Worm (Caenorhabditis elegans): Measurements from ENCODE around the gene irld-8.

Gene irld-8

ce11 chrIV:8130131-8130611 is 14.6 kb downstream of the irld-8 start, which contains the start of the genes ndub-11 and moc-3:
ndub-11 (minus strand) TSS chrIV:8130231.
moc-3 (plus strand) TSS chrIV:8130561.
- TF ChIP-seq che-1 (tag; optimal IDR thresholded peaks at IDR 0.05) (no peak), tbx-2 (tag; optimal IDR thresholded peaks at IDR 0.05) (no peak), T23F11.4 (GFP tag; optimal IDR thresholded peaks at IDR 0.05) (no peak), tbx-7 (tag; optimal IDR thresholded peaks at IDR 0.05) (no peak), unc-55 (GFP tag; optimal IDR thresholded peaks at IDR 0.05) (no peak), ama-1 (optimal IDR thresholded peaks at IDR 0.05) (no peak), hlh-8 (tag; optimal IDR thresholded peaks at IDR 0.05) (no peak), ceh-30 (tag; optimal IDR thresholded peaks at IDR 0.05) (no peak), pag-3 (tag; optimal IDR thresholded peaks at IDR 0.05; ENCODE audit: borderline replicate concordance) (no peak), elt-2 (tag; optimal IDR thresholded peaks at IDR 0.05) (no peak), unc-42 (tag; optimal IDR thresholded peaks at IDR 0.05) (no peak), ceh-45 (GFP tag; IDR thresholded peaks at IDR 0.05) (no peak)

DNA sequence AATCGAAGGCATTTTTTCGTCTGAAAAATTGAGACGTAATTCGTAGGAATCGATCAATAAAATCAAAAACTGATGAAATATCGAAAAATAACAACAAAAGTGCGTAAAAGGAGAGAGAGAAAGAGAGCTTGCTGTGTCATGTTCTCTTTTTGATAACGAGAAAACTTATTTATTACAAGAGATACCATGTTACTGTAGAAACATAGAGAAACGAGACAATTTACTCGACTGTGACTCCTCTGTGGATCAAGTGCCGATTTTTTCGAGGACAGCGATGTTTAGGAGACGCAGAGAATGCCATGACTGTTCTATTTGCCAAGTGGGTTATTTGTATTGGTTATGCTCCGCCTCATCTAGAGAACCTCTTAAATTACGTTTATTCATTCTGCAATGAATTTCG is 18.0 kb downstream of the irld-8 start, which contains the start of gene sph-1:
sph-1 (minus strand) TSS at position 23 of the 400 bp plus-strand sequence.
- no peak for TF ChIP-seq unc-42 (tag; optimal IDR thresholded peaks at IDR 0.05)
- TF ChIP-seq F13H6.1 (tag; optimal IDR thresholded peaks at IDR 0.05), result no peak
- no peak for TF ChIP-seq fkh-6 (tag; optimal IDR thresholded peaks at IDR 0.05)
- TF ChIP-seq T23F11.4 (GFP tag; optimal IDR thresholded peaks at IDR 0.05), result no peak
- TF ChIP-seq pax-1 (tag; optimal IDR thresholded peaks at IDR 0.05), result peak; percentile 74
- TF ChIP-seq sox-4 (tag; optimal IDR thresholded peaks at IDR 0.05), result no peak
- TF ChIP-seq nhr-232 (tag; optimal IDR thresholded peaks at IDR 0.05), result no peak
- TF ChIP-seq lim-6 (tag; optimal IDR thresholded peaks at IDR 0.05), result no peak
- TF ChIP-seq pat-9 (tag; optimal IDR thresholded peaks at IDR 0.05), result no peak
- TF ChIP-seq ceh-24 (tag; optimal IDR thresholded peaks at IDR 0.05), result no peak
- no peak for TF ChIP-seq npax-4 (tag; optimal IDR thresholded peaks at IDR 0.05)
- peak; percentile 58 for TF ChIP-seq elt-2 (tag; optimal IDR thresholded peaks at IDR 0.05)
- TF ChIP-seq tbx-7 (tag; optimal IDR thresholded peaks at IDR 0.05), result no peak
- peak; percentile 31 for TF ChIP-seq dve-1 (tag; optimal IDR thresholded peaks at IDR 0.05)
- TF ChIP-seq pha-4 (tag; optimal IDR thresholded peaks at IDR 0.05), result no peak

DNA sequence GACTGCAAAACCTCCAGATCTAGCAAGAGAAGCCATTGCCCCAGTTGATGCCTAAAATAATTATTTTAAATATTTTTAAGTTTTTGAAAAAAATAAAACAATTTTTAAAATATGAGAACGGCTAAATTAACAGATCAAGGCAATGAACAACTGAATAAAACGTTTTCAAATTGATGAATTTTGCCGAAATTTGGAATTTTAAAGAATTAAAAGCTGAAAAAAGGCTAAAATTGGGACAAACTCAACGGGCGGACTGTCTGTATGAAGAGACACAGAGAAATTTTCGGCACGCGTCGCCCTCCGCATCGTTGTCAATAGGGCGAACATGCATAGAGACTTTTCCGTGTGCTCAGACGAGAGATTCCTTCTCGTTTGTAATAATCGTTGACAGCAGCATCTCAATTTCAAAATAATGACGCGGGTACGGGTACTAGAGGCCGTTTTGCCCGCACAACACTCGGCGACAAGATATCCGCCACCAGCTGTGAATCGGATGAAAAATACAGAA is 20.5 kb downstream of the irld-8 start, which contains the start of the genes isp-1 and islo-1:
isp-1 (minus strand) TSS at position 51 of the 508 bp plus-strand sequence.
islo-1 (plus strand) TSS at position 385 of the 508 bp plus-strand sequence.
- TF ChIP-seq ceh-14 (tag; optimal IDR thresholded peaks at IDR 0.05) (no peak), pros-1 (tag; optimal IDR thresholded peaks at IDR 0.05) (no peak), fkh-6 (tag; optimal IDR thresholded peaks at IDR 0.05) (no peak), dve-1 (tag; optimal IDR thresholded peaks at IDR 0.05) (no peak), ceh-6 (GFP tag; optimal IDR thresholded peaks at IDR 0.05) (no peak), ceh-45 (GFP tag; IDR thresholded peaks at IDR 0.05) (no peak), C08G9.2 (tag; optimal IDR thresholded peaks at IDR 0.05) (no peak), K02D7.2 (tag; optimal IDR thresholded peaks at IDR 0.05) (no peak), che-1 (tag; optimal IDR thresholded peaks at IDR 0.05) (no peak), ceh-22 (tag; optimal IDR thresholded peaks at IDR 0.05) (no peak), ceh-24 (tag; optimal IDR thresholded peaks at IDR 0.05) (no peak), elt-2 (tag; optimal IDR thresholded peaks at IDR 0.05) (peak; percentile 36), nfya-1 (tag; optimal IDR thresholded peaks at IDR 0.05) (peak; percentile 60), tbx-2 (tag; optimal IDR thresholded peaks at IDR 0.05) (peak; percentile 55), npax-4 (tag; optimal IDR thresholded peaks at IDR 0.05) (no peak), pax-1 (tag; optimal IDR thresholded peaks at IDR 0.05) (no peak), hlh-8 (tag; optimal IDR thresholded peaks at IDR 0.05) (no peak), pha-4 (tag; optimal IDR thresholded peaks at IDR 0.05) (no peak), unc-86 (tag; optimal IDR thresholded peaks at IDR 0.05) (no peak), fkh-10 (GFP tag; optimal IDR thresholded peaks at IDR 0.05) (no peak), rnt-1 (tag; optimal IDR thresholded peaks at IDR 0.05) (peak; percentile 50), ceh-18 (tag; optimal IDR thresholded peaks at IDR 0.05) (peak; percentile 79), unc-55 (GFP tag; optimal IDR thresholded peaks at IDR 0.05) (peak; percentile 17), K09A11.1 (tag; optimal IDR thresholded peaks at IDR 0.05; ENCODE audit: insufficient read depth) (no peak), elt-4 (tag; optimal IDR thresholded peaks at IDR 0.05) (no peak), sdc-2 (tag; optimal IDR thresholded peaks at IDR 0.05) (no peak), madf-2 (tag; optimal IDR thresholded peaks at IDR 0.05) (no peak), ceh-30 (tag; optimal IDR thresholded peaks at IDR 0.05) (no peak), ahr-1 (tag; optimal IDR thresholded peaks at IDR 0.05) (no peak), ets-4 (tag; optimal IDR thresholded peaks at IDR 0.05) (no peak), unc-3 (GFP tag; conservative IDR thresholded peaks at IDR 0.05) (no peak), unc-3 (tag; optimal IDR thresholded peaks at IDR 0.05) (no peak), ceh-34 (tag; optimal IDR thresholded peaks at IDR 0.05) (peak; percentile 34), odd-2 (tag; optimal IDR thresholded peaks at IDR 0.05) (no peak), pha-2 (tag; optimal IDR thresholded peaks at IDR 0.05) (no peak), ceh-48 (tag; optimal IDR thresholded peaks at IDR 0.05) (no peak), F13H6.1 (tag; optimal IDR thresholded peaks at IDR 0.05) (no peak), hlh-6 (tag; optimal IDR thresholded peaks at IDR 0.05) (no peak), lim-6 (tag; optimal IDR thresholded peaks at IDR 0.05) (no peak)

Measured in whole organism, late embryonic.